Worm (Caenorhabditis elegans): Measurements from ENCODE around the gene srj-7.

Gene srj-7

ce11 chrV:3204433-3204832 is 40.4 kb upstream of the srj-7 start (continued):
- no peak for TF ChIP-seq let-526 (GFP tag; IDR thresholded peaks at IDR 0.05)
- peak; percentile 82 for TF ChIP-seq D2030.7 (GFP tag; IDR thresholded peaks at IDR 0.05)
- peak; percentile 31 for TF ChIP-seq efl-1 (GFP tag; optimal IDR thresholded peaks at IDR 0.05)
- 0 out of 2 replicates have a peak, but pooled peaks have one; percentile 12 for TF ChIP-seq hmg-1.2 (GFP tag; IDR thresholded peaks at IDR 0.05)
- peak; percentile 91 for TF ChIP-seq madf-8 (GFP tag; conservative IDR thresholded peaks at IDR 0.05)
- peak; percentile 68; the same call in 1 of the 2 replicates for TF ChIP-seq ceh-91 (GFP tag; IDR thresholded peaks at IDR 0.05)
- TF ChIP-seq mcd-1 (GFP tag; IDR thresholded peaks at IDR 0.05): peak; percentile 47; the same call in 1 of the 2 replicates
- TF ChIP-seq egrh-3 (GFP tag; IDR thresholded peaks at IDR 0.05): no peak

- 0 out of 2 replicates have a peak, but pooled peaks have one; percentile 9 for TF ChIP-seq hmg-1.2 (GFP tag; IDR thresholded peaks at IDR 0.05)
- no peak for TF ChIP-seq unc-62 (GFP tag; optimal IDR thresholded peaks at IDR 0.05)
Observed at ce11 chrV:3208940-3209339, 35.9 kb upstream of the srj-7 start.

- TF ChIP-seq hmg-1.2 (GFP tag; IDR thresholded peaks at IDR 0.05): no peak
- TF ChIP-seq egrh-3 (GFP tag; IDR thresholded peaks at IDR 0.05): peak; percentile 10; the same call in 1 of the 2 replicates
- no peak for TF ChIP-seq unc-62 (GFP tag; optimal IDR thresholded peaks at IDR 0.05)
- TF ChIP-seq efl-1 (GFP tag; optimal IDR thresholded peaks at IDR 0.05): no peak
- no peak for TF ChIP-seq nhr-27 (tag; optimal IDR thresholded peaks at IDR 0.05)
- no peak for TF ChIP-seq fkh-3 (tag; optimal IDR thresholded peaks at IDR 0.05)
- no peak for TF ChIP-seq rpc-1 (optimal IDR thresholded peaks at IDR 0.05)
- TF ChIP-seq rpc-1 (tag; optimal IDR thresholded peaks at IDR 0.05): no peak
- peak; percentile 72 for TF ChIP-seq zfh-2 (GFP tag; conservative IDR thresholded peaks at IDR 0.05)
- TF ChIP-seq ceh-40 (GFP tag; IDR thresholded peaks at IDR 0.05): no peak
- TF ChIP-seq tbp1 (GFP tag; optimal IDR thresholded peaks at IDR 0.05): no peak
- no peak for TF ChIP-seq egl-44 (GFP tag; IDR thresholded peaks at IDR 0.05)
- TF ChIP-seq lin-40 (tag; optimal IDR thresholded peaks at IDR 0.05): no peak
- no peak for TF ChIP-seq ama-1 (optimal IDR thresholded peaks at IDR 0.05)
- TF ChIP-seq ama-1 (GFP tag; optimal IDR thresholded peaks at IDR 0.05): no peak
- no peak for TF ChIP-seq ceh-91 (GFP tag; IDR thresholded peaks at IDR 0.05)
- no peak for TF ChIP-seq somi-1 (GFP tag; optimal IDR thresholded peaks at IDR 0.05)
Observed at ce11 chrV:3210147-3210546, 34.7 kb upstream of the srj-7 start, which contains the start of gene apx-1. Gene apx-1, plus strand, starts transcription at chrV:3210196.

- TF ChIP-seq ceh-27 (GFP tag; optimal IDR thresholded peaks at IDR 0.05) (no peak), hlh-12 (tag; optimal IDR thresholded peaks at IDR 0.05) (no peak), sptf-2 (GFP tag; optimal IDR thresholded peaks at IDR 0.05) (no peak), ZK185.1 (tag; optimal IDR thresholded peaks at IDR 0.05; ENCODE audit: poor library complexity, severe bottlenecking) (no peak), hmg-1.2 (GFP tag; IDR thresholded peaks at IDR 0.05) (no peak), rec-8 (tag; optimal IDR thresholded peaks at IDR 0.05) (no peak), ccch-3 (GFP tag; optimal IDR thresholded peaks at IDR 0.05) (no peak), nfyb-1 (GFP tag; IDR thresholded peaks at IDR 0.05) (no peak), ceh-58 (GFP tag; IDR thresholded peaks at IDR 0.05) (no peak), ztf-3 (GFP tag; optimal IDR thresholded peaks at IDR 0.05) (no peak), sea-2 (GFP tag; IDR thresholded peaks at IDR 0.05) (no peak), Y95B8A.8 (GFP tag; IDR thresholded peaks at IDR 0.05) (no peak), bed-1 (GFP tag; IDR thresholded peaks at IDR 0.05) (no peak), mxl-1 (tag; optimal IDR thresholded peaks at IDR 0.05) (no peak)
Observed at ce11 chrV:3218604-3219003, 26.2 kb upstream of the srj-7 start.

ce11 chrV:3227373-3227772 is 17.4 kb upstream of the srj-7 start, which contains the start of gene K08D9.2:
Gene K08D9.2, plus strand, starts transcription at chrV:3227673.
- TF ChIP-seq Y53G8AR.9 (GFP tag; conservative IDR thresholded peaks at IDR 0.05) (no peak), F57A8.1 (GFP tag; optimal IDR thresholded peaks at IDR 0.05) (no peak), lin-40 (tag; optimal IDR thresholded peaks at IDR 0.05) (no peak), sea-2 (GFP tag; IDR thresholded peaks at IDR 0.05) (no peak), ets-4 (GFP tag; optimal IDR thresholded peaks at IDR 0.05) (no peak)

Measured in whole organism, young adult.